Fruit fly (Drosophila melanogaster) whole organism, prepupa: ENCODE results near the gene CG10866.

Experiments used
- CG10669 ChIP-seq: fragments of 200-800 bp; sonication (Bioruptor generic); optimal IDR thresholded peaks from 3 replicates; lab custom pipeline; 2018; ENCODE audit warnings: missing biosample characterization, mild to moderate bottlenecking, missing genetic modification characterization, moderate library complexity
- CG11294 ChIP-seq: fragments of 200-800 bp; sonication (Bioruptor generic); IDR thresholded peaks from 2 replicates; pipeline ENCODE4 v1.3.6; 2022; ENCODE audit warnings: missing biosample characterization, missing genetic modification characterization
- CG11902 ChIP-seq: fragments of 200-800 bp; sonication (Bioruptor generic); optimal IDR thresholded peaks from 3 replicates; lab custom pipeline; 2016; ENCODE audit warnings: missing biosample characterization, missing genetic modification characterization
- CG15336 ChIP-seq: fragments of 200-800 bp; sonication (Bioruptor generic); IDR thresholded peaks from 2 replicates; pipeline ENCODE4 v1.3.6; 2022; ENCODE audit warnings: missing biosample characterization, missing genetic modification characterization
- CG1621 ChIP-seq: fragments of 200-800 bp; sonication (Bioruptor generic); optimal IDR thresholded peaks from 3 replicates; lab custom pipeline; 2018; ENCODE audit warnings: missing biosample characterization, mild to moderate bottlenecking, missing genetic modification characterization
- CG16779 ChIP-seq: fragments of 200-800 bp; sonication (Bioruptor generic); optimal IDR thresholded peaks from 3 replicates; lab custom pipeline; 2017; ENCODE audit warnings: missing biosample characterization, mild to moderate bottlenecking, missing genetic modification characterization
- CG34406 ChIP-seq: fragments of 200-800 bp; sonication (Bioruptor generic); optimal IDR thresholded peaks from 3 replicates; lab custom pipeline; 2016; ENCODE audit warnings: missing biosample characterization, missing genetic modification characterization
- CG6163 ChIP-seq: fragments of 200-800 bp; sonication (Bioruptor generic); IDR thresholded peaks from 3 replicates; pipeline ENCODE4 v1.3.6; 2022; ENCODE audit warnings: missing biosample characterization, missing genetic modification characterization
- CG6276 ChIP-seq: fragments of 200-800 bp; sonication (Bioruptor generic); optimal IDR thresholded peaks from 2 replicates; lab custom pipeline; 2017; ENCODE audit warnings: missing biosample characterization, mild to moderate bottlenecking, missing genetic modification characterization
- CG6792 ChIP-seq: fragments of 200-800 bp; sonication (Bioruptor generic); optimal IDR thresholded peaks from 3 replicates; lab custom pipeline; 2016; ENCODE audit warnings: missing biosample characterization, missing genetic modification characterization
- CG6808 ChIP-seq: fragments of 200-800 bp; sonication (Bioruptor generic); optimal IDR thresholded peaks from 3 replicates; lab custom pipeline; 2017; ENCODE audit warnings: missing biosample characterization, missing genetic modification characterization, mild to moderate bottlenecking, moderate library complexity, missing genetic modification reagents
- CG6854 ChIP-seq: fragments of 200-800 bp; sonication (Bioruptor generic); optimal IDR thresholded peaks from 2 replicates; lab custom pipeline; 2017; ENCODE audit warnings: missing biosample characterization, mild to moderate bottlenecking, missing genetic modification characterization
- CG8119 ChIP-seq: fragments of 200-800 bp; sonication (Bioruptor generic); IDR thresholded peaks from 3 replicates; pipeline ENCODE4 v1.3.6; 2022; ENCODE audit warnings: missing biosample characterization, missing genetic modification characterization
- Eip75B ChIP-seq: fragments of 200-800 bp; sonication (Bioruptor generic); optimal IDR thresholded peaks from 3 replicates; lab custom pipeline; 2016; ENCODE audit warnings: missing biosample characterization, missing genetic modification characterization
- Eip78C ChIP-seq: fragments of 200-800 bp; sonication (Bioruptor generic); peaks from one replicate; lab custom pipeline; 2016; ENCODE audit warnings: missing biosample characterization, missing genetic modification characterization
- Hr4 ChIP-seq: fragments of 200-800 bp; sonication (Bioruptor generic); optimal IDR thresholded peaks from 3 replicates; lab custom pipeline; 2016; ENCODE audit warnings: missing biosample characterization, missing genetic modification characterization
- Lpt ChIP-seq: fragments of 200-800 bp; sonication (Bioruptor generic); optimal IDR thresholded peaks from 3 replicates; lab custom pipeline; 2016; ENCODE audit warnings: missing biosample characterization, missing genetic modification characterization
- OdsH ChIP-seq: fragments of 200-800 bp; sonication (Bioruptor generic); optimal IDR thresholded peaks from 3 replicates; lab custom pipeline; 2016; ENCODE audit warnings: missing biosample characterization, missing genetic modification characterization
- achi ChIP-seq: fragments of 200-800 bp; sonication (Bioruptor generic); optimal IDR thresholded peaks from 3 replicates; lab custom pipeline; 2016; ENCODE audit warnings: missing biosample characterization, missing genetic modification characterization
- acj6 ChIP-seq: fragments of 200-800 bp; sonication (Bioruptor generic); optimal IDR thresholded peaks from 3 replicates; lab custom pipeline; 2016; ENCODE audit warnings: missing biosample characterization, missing genetic modification characterization
- dsx ChIP-seq: fragments of 200-800 bp; optimal IDR thresholded peaks from 3 replicates; lab custom pipeline; 2019; ENCODE audit warnings: missing biosample characterization, mild to moderate bottlenecking, missing genetic modification characterization, moderate library complexity; ENCODE audit not compliant: poor library complexity, severe bottlenecking
- fd85E ChIP-seq: fragments of 200-800 bp; sonication (Bioruptor generic); optimal IDR thresholded peaks from 3 replicates; lab custom pipeline; 2016; ENCODE audit warnings: missing biosample characterization, missing genetic modification characterization
- fkh ChIP-seq: fragments of 200-800 bp; sonication (Bioruptor generic); optimal IDR thresholded peaks from 3 replicates; lab custom pipeline; 2017; ENCODE audit warnings: missing biosample characterization, mild to moderate bottlenecking, missing genetic modification characterization, moderate library complexity
- spab ChIP-seq: fragments of 200-800 bp; sonication (Bioruptor generic); optimal IDR thresholded peaks from 2 replicates; lab custom pipeline; 2017; ENCODE audit warnings: missing biosample characterization, mild to moderate bottlenecking, missing genetic modification characterization, missing genetic modification reagents
- ss ChIP-seq, 2 experiments: fragments of 200-800 bp; sonication (Bioruptor generic); optimal IDR thresholded peaks; 2 replicates in 1 of 2; 3 replicates in 1 of 2; lab custom pipeline; 2017 to 2018; ENCODE audit warnings: mild to moderate bottlenecking in 2 of 2, missing biosample characterization in 2 of 2, missing genetic modification characterization in 2 of 2, moderate library complexity in 1 of 2
- svp ChIP-seq: fragments of 200-800 bp; sonication (Bioruptor generic); peaks from one replicate; lab custom pipeline; 2016; ENCODE audit warnings: missing biosample characterization, missing genetic modification characterization
- topi ChIP-seq: fragments of 200-800 bp; sonication (Bioruptor generic); optimal IDR thresholded peaks from 3 replicates; lab custom pipeline; 2016; ENCODE audit warnings: missing biosample characterization, missing genetic modification characterization
- vri ChIP-seq: fragments of 200-800 bp; sonication (Bioruptor generic); optimal IDR thresholded peaks from 3 replicates; lab custom pipeline; 2016; ENCODE audit warnings: missing biosample characterization, mild to moderate bottlenecking, missing genetic modification characterization

CG10866 gene

DNA sequence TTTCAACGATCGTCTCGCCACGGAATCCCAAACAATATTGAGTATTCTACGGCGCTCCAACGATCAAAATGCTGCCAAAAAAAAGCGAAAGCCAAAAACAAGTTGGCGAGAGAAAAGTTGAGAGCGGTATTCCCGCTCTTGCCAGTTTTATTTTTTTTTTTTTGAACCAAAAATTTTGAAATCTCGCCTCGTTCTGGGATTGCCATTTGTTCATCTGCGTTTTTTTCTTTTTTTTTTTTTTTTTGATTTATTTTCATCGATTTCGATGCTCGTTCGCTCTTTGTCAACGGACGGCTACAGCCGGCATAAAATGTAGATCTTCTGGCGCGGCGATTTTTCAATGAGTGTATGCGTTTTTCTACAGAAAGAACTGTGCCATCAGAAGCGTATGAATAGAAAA is 4.2 kb downstream of the CG10866 start (continued):
- no peak for TF ChIP-seq Lpt
- TF ChIP-seq OdsH, result no peak
- TF ChIP-seq svp (GFP tag; lab: Kevin White, UChicago), result no peak
- peak; percentile 75 for TF ChIP-seq CG15336 (GFP tag; lab: Robert Waterston, UW)
- TF ChIP-seq CG16779 (tag; lab: Kevin White, UChicago), result no peak
- TF ChIP-seq, all 60 proteins: peak for 8

DNA sequence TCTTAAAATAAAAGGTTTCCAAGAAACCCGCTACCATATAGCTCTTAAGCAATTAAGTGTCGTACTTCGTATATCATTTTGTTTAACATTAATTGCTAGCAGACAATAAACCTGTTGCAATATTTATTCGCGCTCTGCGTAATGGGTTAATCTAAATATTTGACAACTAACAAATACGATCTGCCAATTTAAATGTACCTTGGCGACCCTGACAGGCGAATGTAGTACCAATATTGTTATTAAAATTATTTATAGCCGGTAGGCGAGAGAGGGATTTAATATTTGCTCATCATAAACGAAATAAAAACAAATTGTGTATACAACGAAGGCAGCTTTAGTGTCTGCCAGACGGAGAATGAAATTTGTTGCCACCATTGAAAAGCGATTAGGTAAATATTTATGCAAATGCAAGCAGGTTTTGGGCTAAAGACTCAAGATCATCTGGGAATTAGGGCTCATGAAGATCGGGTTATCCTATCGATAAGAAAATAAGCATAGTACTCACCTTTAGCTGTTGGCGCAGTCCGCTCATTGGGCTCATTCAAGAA is 5.0 kb downstream of the CG10866 start:
- TF ChIP-seq svp (GFP tag; lab: Kevin White, UChicago) (no peak), acj6 (GFP tag; lab: Kevin White, UChicago) (no peak), fkh (peak; percentile 80), dsx (GFP tag; lab: Kevin White, UChicago) (no peak), Eip78C (GFP tag; lab: Kevin White, UChicago) (peak; percentile 69), CG8119 (GFP tag; lab: Robert Waterston, UW) (no peak), Eip75B (GFP tag; lab: Kevin White, UChicago) (no peak), fd85E (GFP tag; lab: Kevin White, UChicago) (no peak), CG10669 (GFP tag; lab: Kevin White, UChicago) (no peak), achi (GFP tag; lab: Kevin White, UChicago) (no peak), CG6854 (GFP tag; lab: Kevin White, UChicago) (no peak), CG34406 (GFP tag; lab: Kevin White, UChicago) (no peak), ss (GFP tag; optimal IDR thresholded peaks at IDR 0.05; lab: Kevin White, UChicago) (no peak), CG6163 (no peak), vri (GFP tag; lab: Kevin White, UChicago) (no peak), spab (GFP tag; lab: Kevin White, UChicago) (no peak), Hr4 (no peak)

DNA sequence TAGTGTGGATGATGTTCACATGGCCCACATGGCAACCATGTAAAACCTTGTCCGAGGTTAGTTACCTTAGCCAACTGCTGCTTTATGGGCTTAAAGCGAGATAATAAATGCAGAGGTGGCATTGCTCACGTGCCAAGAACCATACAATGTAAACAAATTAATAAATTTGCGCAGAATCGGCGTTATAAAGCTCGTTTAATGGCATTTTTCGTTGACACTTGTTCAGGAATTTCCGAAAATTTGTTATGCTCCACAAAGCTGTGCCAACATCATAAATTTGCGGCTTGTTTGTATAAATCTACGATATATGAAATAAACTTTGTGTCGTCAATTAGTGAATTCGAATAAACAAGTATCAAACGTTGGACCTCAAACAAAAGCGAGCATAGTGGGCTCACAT is 6.0 kb downstream of the CG10866 start:
- TF ChIP-seq fkh (peak; percentile 51), CG6792 (GFP tag; lab: Kevin White, UChicago) (no peak), CG11294 (GFP tag; lab: Robert Waterston, UW) (no peak)

DNA sequence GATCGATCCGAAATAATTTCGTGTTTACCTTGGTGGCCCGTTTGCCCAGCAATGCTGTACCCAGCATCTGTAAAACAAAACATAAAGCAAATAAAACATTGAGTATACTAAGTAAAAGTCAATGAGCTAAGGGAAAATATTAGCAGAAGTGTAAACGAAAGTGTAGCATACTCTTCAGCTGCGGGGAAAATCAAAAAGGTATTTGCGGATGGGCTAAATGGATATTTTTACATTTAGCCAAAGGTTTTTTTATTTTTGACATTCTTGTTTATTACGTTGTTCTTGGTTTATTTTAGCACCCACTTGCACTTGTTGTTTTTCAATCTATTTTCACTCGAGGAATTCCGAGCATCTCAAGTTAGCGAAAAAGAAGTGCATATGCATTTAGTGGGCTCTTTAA is 6.9 kb downstream of the CG10866 start:
- TF ChIP-seq CG11294 (GFP tag; lab: Robert Waterston, UW) (no peak), CG8119 (GFP tag; lab: Robert Waterston, UW) (peak; percentile 14; the same call in 1 of the 3 replicates), CG6792 (GFP tag; lab: Kevin White, UChicago) (no peak), fkh (peak; percentile 45), ss (GFP tag; optimal IDR thresholded peaks at IDR 0.05; lab: Kevin White, UChicago) (no peak), CG6808 (GFP tag; lab: Kevin White, UChicago) (no peak), OdsH (no peak), CG1621 (tag; lab: Kevin White, UChicago) (no peak)

DNA sequence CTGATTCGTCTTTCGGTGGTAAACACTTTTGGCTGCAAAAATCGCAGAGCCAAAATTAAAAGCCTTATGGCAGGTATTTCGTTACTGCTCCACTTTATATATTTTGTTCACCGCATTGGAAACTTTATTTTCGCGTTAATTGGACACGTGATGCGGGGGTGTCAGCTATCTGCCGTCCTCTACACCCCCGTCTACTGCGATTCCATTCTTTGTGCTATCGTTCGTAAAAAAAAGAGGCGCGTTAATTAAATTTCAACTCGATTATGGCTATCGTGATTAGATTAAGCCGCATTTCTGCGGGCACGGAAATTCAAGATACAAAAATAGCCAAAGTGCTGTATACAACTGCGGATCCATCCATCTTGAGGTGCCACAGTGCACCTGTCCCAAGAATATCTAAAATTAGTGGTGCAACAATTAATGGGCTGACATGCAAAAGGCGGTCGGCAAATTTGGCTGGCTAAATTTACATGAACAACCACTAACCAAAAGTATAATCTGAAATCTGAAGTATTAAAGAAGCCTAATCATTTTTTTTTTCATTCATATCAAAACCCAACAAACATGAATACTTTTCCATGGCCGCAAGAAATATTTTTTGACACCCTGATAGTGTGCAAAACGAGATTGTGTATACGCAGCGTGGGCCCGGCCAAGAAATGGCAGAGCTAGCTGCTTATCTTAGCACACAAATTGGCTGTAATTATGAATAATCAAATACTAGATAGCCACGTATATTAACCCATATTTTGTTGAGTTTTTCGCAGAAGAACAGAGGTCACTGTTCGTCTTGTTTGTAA is 7.6 kb downstream of the CG10866 start:
- TF ChIP-seq svp (GFP tag; lab: Kevin White, UChicago) (peak; percentile 13), spab (GFP tag; lab: Kevin White, UChicago) (no peak), CG6276 (GFP tag; lab: Kevin White, UChicago) (no peak), acj6 (GFP tag; lab: Kevin White, UChicago) (no peak), topi (GFP tag; lab: Kevin White, UChicago) (no peak), fd85E (GFP tag; lab: Kevin White, UChicago) (no peak), Hr4 (no peak), Eip75B (GFP tag; lab: Kevin White, UChicago) (no peak), vri (GFP tag; lab: Kevin White, UChicago) (peak; percentile 38), CG10669 (GFP tag; lab: Kevin White, UChicago) (no peak), CG11902 (GFP tag; lab: Kevin White, UChicago) (no peak)
